Fruit fly (Drosophila melanogaster): ENCODE measurements around the gene CG34305.

CG34305 gene

DNA sequence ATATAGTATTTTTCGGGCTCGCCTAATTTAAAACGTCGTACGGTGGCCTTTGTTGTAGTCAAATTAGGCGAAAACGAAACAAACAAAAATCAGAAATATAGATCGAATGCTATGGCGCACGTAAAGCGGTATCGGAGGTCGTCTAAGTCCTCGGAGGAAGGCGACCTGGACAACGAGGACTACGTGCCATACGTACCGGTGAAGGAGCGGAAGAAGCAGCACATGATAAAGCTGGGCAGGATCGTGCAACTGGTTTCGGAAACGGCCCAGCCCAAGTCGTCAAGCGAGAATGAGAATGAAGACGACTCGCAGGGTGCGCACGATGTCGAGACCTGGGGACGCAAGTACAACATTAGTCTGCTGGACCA, 9.9 kb downstream of the CG34305 start, which contains the start of gene abs:
Gene abs, plus strand, starts transcription at position 30 of the 368 bp plus-strand sequence.
- TF ChIP-seq CG14711 (tag; optimal IDR thresholded peaks at IDR 0.05) (no peak), bab1 (GFP tag; optimal IDR thresholded peaks at IDR 0.05) (no peak), Crg-1 (GFP tag; optimal IDR thresholded peaks at IDR 0.05) (no peak), CG11617 (GFP tag; optimal IDR thresholded peaks at IDR 0.05) (no peak)

DNA sequence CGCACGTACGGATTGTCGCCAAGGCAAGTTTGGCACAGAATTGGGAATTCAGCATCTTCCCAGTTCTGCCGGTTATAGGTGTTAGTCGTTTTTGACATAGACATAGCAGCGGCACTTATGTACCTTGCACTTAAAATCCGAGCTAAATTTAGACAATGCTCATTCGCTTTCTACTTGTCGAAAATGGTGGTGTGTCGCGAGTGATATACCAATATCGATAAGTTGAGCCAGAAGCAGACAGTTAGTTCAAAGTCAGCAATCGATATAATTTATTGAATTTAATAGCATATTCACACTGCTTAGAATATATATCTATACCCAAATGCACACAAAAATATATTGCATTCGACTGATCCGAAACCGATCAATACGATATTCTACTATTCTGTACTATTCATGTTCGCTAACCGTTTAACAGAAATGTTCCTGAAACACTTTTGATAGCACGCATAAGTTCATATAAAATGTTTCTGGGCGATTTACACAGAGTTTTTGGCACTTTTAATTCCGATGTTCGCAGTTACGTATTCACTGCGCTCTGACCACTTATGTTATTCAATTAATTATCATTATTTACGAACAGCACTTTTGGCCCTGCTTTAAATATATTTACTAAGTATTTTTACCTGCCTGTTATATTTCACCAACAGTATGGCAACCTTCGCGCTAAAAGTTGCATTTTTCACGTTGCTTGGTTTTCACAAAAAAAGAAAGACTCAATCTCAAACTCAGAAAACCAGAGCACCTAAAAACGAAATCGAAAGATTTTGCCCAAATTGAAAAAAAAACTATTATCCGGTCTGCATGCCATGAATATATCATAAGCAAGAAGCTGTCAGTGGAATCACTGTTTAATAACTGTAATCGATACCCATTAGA, 10.6 kb downstream of the CG34305 start, which contains the start of gene CG14641:
Gene CG14641, minus strand, starts transcription at position 204 of the 879 bp plus-strand sequence.
- TF ChIP-seq Crg-1 (GFP tag; optimal IDR thresholded peaks at IDR 0.05) = no peak
- TF ChIP-seq CG1620 (GFP tag; optimal IDR thresholded peaks at IDR 0.05) = no peak
- no peak for TF ChIP-seq Mnt (GFP tag; optimal IDR thresholded peaks at IDR 0.05)
- TF ChIP-seq CG11617 (GFP tag; optimal IDR thresholded peaks at IDR 0.05) = no peak
- no peak for TF ChIP-seq Hr96 (GFP tag; optimal IDR thresholded peaks at IDR 0.05)
- no peak for TF ChIP-seq ovo (GFP tag; optimal IDR thresholded peaks at IDR 0.05)
- TF ChIP-seq CG14711 (tag; optimal IDR thresholded peaks at IDR 0.05) = no peak
- no peak for TF ChIP-seq CG7101 (tag; optimal IDR thresholded peaks at IDR 0.05)
- TF ChIP-seq CG12768 (GFP tag; optimal IDR thresholded peaks at IDR 0.05) = no peak
- no peak for TF ChIP-seq CG33017 (tag; optimal IDR thresholded peaks at IDR 0.05)
- no peak for TF ChIP-seq Clk (GFP tag; optimal IDR thresholded peaks at IDR 0.05)
- TF ChIP-seq CG7045 (GFP tag; optimal IDR thresholded peaks at IDR 0.05) = no peak
- TF ChIP-seq kay (GFP tag; ENCODE audit: borderline replicate concordance) = no peak
- no peak for TF ChIP-seq cnc (optimal IDR thresholded peaks at IDR 0.05)
- TF ChIP-seq toe (GFP tag; optimal IDR thresholded peaks at IDR 0.05) = peak; percentile 32
- TF ChIP-seq bab1 (GFP tag; optimal IDR thresholded peaks at IDR 0.05) = peak; percentile 36
- TF ChIP-seq pad (GFP tag; optimal IDR thresholded peaks at IDR 0.05) = no peak
- TF ChIP-seq cic (GFP tag; optimal IDR thresholded peaks at IDR 0.05) = no peak

DNA sequence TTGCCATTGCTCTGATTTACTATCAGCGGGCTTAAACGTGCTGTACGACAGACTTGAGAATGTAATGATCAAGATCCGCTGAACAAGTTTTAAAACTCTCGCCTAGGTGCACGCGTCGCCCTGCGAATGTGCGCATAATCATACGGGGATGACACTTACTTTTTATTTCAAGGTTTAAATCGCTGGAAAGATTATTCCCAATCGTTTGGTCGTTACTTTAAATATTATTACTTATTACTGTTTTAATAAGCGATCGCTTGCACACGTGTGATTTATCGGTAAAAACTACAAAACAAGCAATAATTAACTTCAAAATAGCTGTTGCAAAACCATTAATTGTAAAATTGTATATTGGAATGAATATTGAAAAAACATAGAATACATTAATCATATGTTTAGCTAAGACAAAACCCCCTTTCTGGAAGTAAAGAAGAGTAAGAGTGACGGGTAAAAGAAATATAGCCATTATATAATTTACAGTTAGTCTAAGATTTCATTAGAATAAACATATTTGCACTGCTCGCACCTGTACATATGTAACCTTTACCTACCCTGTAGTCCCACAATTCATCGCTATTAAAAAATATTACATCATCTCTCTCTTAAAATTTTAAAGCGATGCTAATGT, 13.7 kb downstream of the CG34305 start, which contains the start of gene DhpD:
Gene DhpD, minus strand, starts transcription at position 102 of the 628 bp plus-strand sequence.
- TF ChIP-seq CG33017 (tag; optimal IDR thresholded peaks at IDR 0.05) (peak; percentile 79), toe (GFP tag; optimal IDR thresholded peaks at IDR 0.05) (peak; percentile 83), Hr96 (GFP tag; optimal IDR thresholded peaks at IDR 0.05) (peak; percentile 77), CG11617 (GFP tag; optimal IDR thresholded peaks at IDR 0.05) (peak; percentile 82), kay (GFP tag; ENCODE audit: borderline replicate concordance) (no peak), CG1620 (GFP tag; optimal IDR thresholded peaks at IDR 0.05) (peak; percentile 80), tj (GFP tag; optimal IDR thresholded peaks at IDR 0.05) (peak; percentile 51), Mnt (GFP tag; optimal IDR thresholded peaks at IDR 0.05) (peak; percentile 71), CG14711 (tag; optimal IDR thresholded peaks at IDR 0.05) (peak; percentile 77), cnc (optimal IDR thresholded peaks at IDR 0.05) (no peak), cic (GFP tag; optimal IDR thresholded peaks at IDR 0.05) (no peak), Crg-1 (GFP tag; optimal IDR thresholded peaks at IDR 0.05) (peak; percentile 36), ovo (GFP tag; optimal IDR thresholded peaks at IDR 0.05) (peak; percentile 55), CG7045 (GFP tag; optimal IDR thresholded peaks at IDR 0.05) (peak; percentile 75), CG7101 (tag; optimal IDR thresholded peaks at IDR 0.05) (peak; percentile 88), CG5204 (GFP tag; optimal IDR thresholded peaks at IDR 0.05) (peak; percentile 82), CG12768 (GFP tag; optimal IDR thresholded peaks at IDR 0.05) (peak; percentile 80), pad (GFP tag; optimal IDR thresholded peaks at IDR 0.05) (peak; percentile 71), bab1 (GFP tag; optimal IDR thresholded peaks at IDR 0.05) (peak; percentile 91), Clk (GFP tag; optimal IDR thresholded peaks at IDR 0.05) (peak; percentile 38)

DNA sequence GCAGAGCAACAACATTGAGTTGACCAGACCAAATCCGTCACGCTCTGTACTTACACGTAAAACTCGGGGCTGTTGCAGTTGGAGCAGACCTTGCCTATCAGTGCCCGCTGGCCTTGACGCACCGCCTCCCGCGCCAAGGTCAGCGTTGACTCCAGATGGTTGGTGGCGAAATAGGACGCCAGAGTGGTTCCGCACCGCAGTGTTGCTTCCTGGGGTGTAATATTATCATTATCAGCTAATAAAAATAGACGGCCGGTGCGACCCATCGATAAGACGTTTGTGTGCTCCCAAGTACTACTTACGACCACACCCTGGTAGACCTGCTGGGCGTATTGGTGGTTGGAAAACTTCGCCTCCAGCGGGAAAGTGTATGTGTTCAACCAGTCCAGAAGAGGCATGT, 14.5 kb downstream of the CG34305 start:
- no peak for TF ChIP-seq CG14711 (tag; optimal IDR thresholded peaks at IDR 0.05)
- no peak for TF ChIP-seq kay (GFP tag; ENCODE audit: borderline replicate concordance)
- TF ChIP-seq Crg-1 (GFP tag; optimal IDR thresholded peaks at IDR 0.05) = no peak
- no peak for TF ChIP-seq CG1620 (GFP tag; optimal IDR thresholded peaks at IDR 0.05)

DNA sequence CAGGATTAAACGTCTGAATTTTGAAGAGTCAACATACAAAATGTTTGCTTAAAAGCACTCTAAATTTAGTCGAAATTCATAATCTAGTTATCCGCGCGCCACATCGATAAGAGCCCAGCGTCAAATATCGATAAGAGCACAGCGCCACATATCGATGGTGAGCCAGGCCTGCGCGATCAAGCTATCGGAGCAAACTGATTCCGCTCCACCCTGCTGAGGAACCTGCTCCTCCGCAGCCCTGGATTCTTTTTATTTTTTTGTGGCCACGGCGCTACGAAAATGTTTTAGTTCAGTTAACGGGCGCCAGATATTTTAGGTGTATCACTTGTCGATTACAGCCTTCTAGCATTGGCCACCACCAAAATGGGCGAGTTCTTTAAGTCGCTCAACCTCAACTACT, 22.2 kb downstream of the CG34305 start:
- TF ChIP-seq CG1620 (GFP tag; optimal IDR thresholded peaks at IDR 0.05) = peak; percentile 38
- peak; percentile 30 for TF ChIP-seq CG7101 (tag; optimal IDR thresholded peaks at IDR 0.05)
- peak; percentile 23 for TF ChIP-seq cic (GFP tag; optimal IDR thresholded peaks at IDR 0.05)
- TF ChIP-seq CG11617 (GFP tag; optimal IDR thresholded peaks at IDR 0.05) = peak; percentile 16
- no peak for TF ChIP-seq CG33017 (tag; optimal IDR thresholded peaks at IDR 0.05)
- TF ChIP-seq CG5204 (GFP tag; optimal IDR thresholded peaks at IDR 0.05) = no peak
- TF ChIP-seq Hr96 (GFP tag; optimal IDR thresholded peaks at IDR 0.05) = peak; percentile 27
- TF ChIP-seq bab1 (GFP tag; optimal IDR thresholded peaks at IDR 0.05) = peak; percentile 79
- TF ChIP-seq Crg-1 (GFP tag; optimal IDR thresholded peaks at IDR 0.05) = no peak

DNA sequence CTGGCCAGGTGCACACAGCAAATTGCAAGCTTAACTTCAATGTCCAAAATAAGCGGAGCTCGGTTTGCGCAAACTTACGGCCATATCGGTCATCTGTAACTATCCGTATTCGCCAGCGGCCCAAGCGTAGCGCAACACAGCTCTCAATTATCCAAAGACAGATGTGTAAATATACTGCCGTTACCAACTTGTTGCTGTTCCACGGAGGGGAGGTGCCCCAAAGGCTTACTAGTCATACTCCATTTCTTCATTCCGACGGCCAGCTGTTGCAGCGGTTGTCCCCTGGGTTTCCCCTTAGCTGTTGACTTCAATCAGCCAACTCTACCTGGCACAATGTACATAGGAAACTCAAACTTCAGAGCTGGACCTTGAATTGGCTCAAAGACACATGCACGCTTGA, 22.9 kb downstream of the CG34305 start, which contains the start of gene CG31516:
Gene CG31516, minus strand, starts transcription at position 101 of the 400 bp plus-strand sequence.
- TF ChIP-seq pad (GFP tag; optimal IDR thresholded peaks at IDR 0.05) = no peak
- no peak for TF ChIP-seq CG12768 (GFP tag; optimal IDR thresholded peaks at IDR 0.05)
- TF ChIP-seq Mnt (GFP tag; optimal IDR thresholded peaks at IDR 0.05) = no peak
- TF ChIP-seq Crg-1 (GFP tag; optimal IDR thresholded peaks at IDR 0.05) = no peak
- TF ChIP-seq CG7045 (GFP tag; optimal IDR thresholded peaks at IDR 0.05) = no peak
- no peak for TF ChIP-seq kay (GFP tag; ENCODE audit: borderline replicate concordance)
- TF ChIP-seq CG7101 (tag; optimal IDR thresholded peaks at IDR 0.05) = no peak
- TF ChIP-seq toe (GFP tag; optimal IDR thresholded peaks at IDR 0.05) = no peak
- no peak for TF ChIP-seq CG5204 (GFP tag; optimal IDR thresholded peaks at IDR 0.05)
- no peak for TF ChIP-seq tj (GFP tag; optimal IDR thresholded peaks at IDR 0.05)
- TF ChIP-seq CG14711 (tag; optimal IDR thresholded peaks at IDR 0.05) = no peak
- no peak for TF ChIP-seq CG33017 (tag; optimal IDR thresholded peaks at IDR 0.05)
- no peak for TF ChIP-seq cic (GFP tag; optimal IDR thresholded peaks at IDR 0.05)
- TF ChIP-seq Clk (GFP tag; optimal IDR thresholded peaks at IDR 0.05) = no peak
- no peak for TF ChIP-seq CG1620 (GFP tag; optimal IDR thresholded peaks at IDR 0.05)
- no peak for TF ChIP-seq bab1 (GFP tag; optimal IDR thresholded peaks at IDR 0.05)
- TF ChIP-seq ovo (GFP tag; optimal IDR thresholded peaks at IDR 0.05) = no peak
- no peak for TF ChIP-seq cnc (optimal IDR thresholded peaks at IDR 0.05)
- no peak for TF ChIP-seq Hr96 (GFP tag; optimal IDR thresholded peaks at IDR 0.05)

Data from whole organism, adult.